Worm (Caenorhabditis elegans) whole organism, midembryonic: Measurements from ENCODE around the gene eif-2Balpha.

Experiments
- T22C8.4 ChIP-seq: fragments of 200-800 bp; sonication (Bioruptor generic); IDR thresholded peaks from 2 replicates; pipeline ENCODE4 v1.3.6; 2022; ENCODE audit warnings: missing genetic modification characterization, missing compliant biosample characterization
- cog-1 ChIP-seq: sonication (generic microtip); optimal IDR thresholded peaks from 2 replicates; lab custom pipeline; 2016; ENCODE audit warnings: missing genetic modification characterization, missing compliant biosample characterization
- flt-1 ChIP-seq: fragments of 200-800 bp; sonication (Bioruptor generic); IDR thresholded peaks from 2 replicates; pipeline ENCODE4 v1.3.6; 2022; ENCODE audit warnings: missing genetic modification characterization, missing compliant biosample characterization
- klf-2 ChIP-seq: fragments of 200-800 bp; sonication (Bioruptor generic); conservative IDR thresholded peaks from 2 replicates; pipeline ENCODE4 v1.3.6; 2022; ENCODE audit warnings: missing genetic modification reagents, missing genetic modification characterization, missing compliant biosample characterization
- med-1 ChIP-seq: sonication (generic microtip); optimal IDR thresholded peaks from 2 replicates; lab custom pipeline; 2017; ENCODE audit warnings: missing genetic modification characterization, mild to moderate bottlenecking, missing compliant biosample characterization, antibody characterized with exemption, missing genetic modification reagents; ENCODE audit not compliant: insufficient read depth
- ref-1 ChIP-seq: fragments of 200-800 bp; sonication (Bioruptor generic); conservative IDR thresholded peaks from 2 replicates; pipeline ENCODE4 v1.3.6; 2022; ENCODE audit warnings: missing genetic modification reagents, missing genetic modification characterization, missing compliant biosample characterization
- tab-1 ChIP-seq: fragments of 200-800 bp; sonication (Bioruptor generic); IDR thresholded peaks from 2 replicates; pipeline ENCODE4 v1.3.6; 2022; ENCODE audit warnings: missing genetic modification characterization, missing compliant biosample characterization
- ztf-23 ChIP-seq: fragments of 200-800 bp; sonication (Bioruptor generic); IDR thresholded peaks from 2 replicates; pipeline ENCODE4 v1.3.6; 2022; ENCODE audit warnings: missing genetic modification reagents, missing genetic modification characterization, missing compliant biosample characterization
- ztf-29 ChIP-seq: fragments of 200-800 bp; sonication (Bioruptor generic); IDR thresholded peaks from 2 replicates; pipeline ENCODE4 v1.3.6; 2022; ENCODE audit warnings: missing genetic modification reagents, missing genetic modification characterization, missing compliant biosample characterization

Gene eif-2Balpha

ce11 chrIII:9563235-9563634, 20.3 kb downstream of the eif-2Balpha start, which contains the start of gene C48B4.9:
C48B4.9 (minus strand) TSS chrIII:9563335.
- no peak for TF ChIP-seq klf-2 (GFP tag; lab: Robert Waterston, UW)
- no peak for TF ChIP-seq flt-1
- TF ChIP-seq ref-1: no peak
- TF ChIP-seq med-1 (GFP tag; lab: Kevin White, UChicago): no peak
- TF ChIP-seq cog-1 (tag; lab: Kevin White, UChicago): no peak
- TF ChIP-seq ztf-29: no peak

ce11 chrIII:9564410-9564809, 21.5 kb downstream of the eif-2Balpha start, which contains the start of gene C48B4.10:
C48B4.10 (minus strand) TSS chrIII:9564510.
- TF ChIP-seq cog-1 (tag; lab: Kevin White, UChicago): no peak
- TF ChIP-seq ztf-29: no peak
- no peak for TF ChIP-seq flt-1
- TF ChIP-seq tab-1: no peak
- no peak for TF ChIP-seq ztf-23
- no peak for TF ChIP-seq ref-1
- TF ChIP-seq med-1 (GFP tag; lab: Kevin White, UChicago): no peak

- no peak for TF ChIP-seq ref-1
- no peak for TF ChIP-seq tab-1
- no peak for TF ChIP-seq klf-2 (GFP tag; lab: Robert Waterston, UW)
- TF ChIP-seq med-1 (GFP tag; lab: Kevin White, UChicago): no peak
- no peak for TF ChIP-seq T22C8.4
Measured at ce11 chrIII:9565973-9566372, 23.1 kb downstream of the eif-2Balpha start, which contains the start of gene C48B4.11. C48B4.11 (minus strand) TSS chrIII:9566115.

- TF ChIP-seq T22C8.4: no peak
- no peak for TF ChIP-seq cog-1 (tag; lab: Kevin White, UChicago)
- TF ChIP-seq ref-1: no peak
- TF ChIP-seq klf-2 (GFP tag; lab: Robert Waterston, UW): no peak
- no peak for TF ChIP-seq ztf-23
- no peak for TF ChIP-seq flt-1
- no peak for TF ChIP-seq ztf-29
- TF ChIP-seq tab-1: no peak
- no peak for TF ChIP-seq med-1 (GFP tag; lab: Kevin White, UChicago)
Measured at ce11 chrIII:9568451-9568850, 25.5 kb downstream of the eif-2Balpha start, which contains the start of gene C48B4.13. C48B4.13 (plus strand) TSS chrIII:9568751.

ce11 chrIII:9570869-9571268, 27.9 kb downstream of the eif-2Balpha start:
- TF ChIP-seq ref-1 (no peak), ztf-29 (no peak), med-1 (GFP tag; lab: Kevin White, UChicago) (no peak), ztf-23 (no peak), cog-1 (tag; lab: Kevin White, UChicago) (no peak), klf-2 (GFP tag; lab: Robert Waterston, UW) (no peak), tab-1 (no peak), flt-1 (no peak), T22C8.4 (no peak)

DNA sequence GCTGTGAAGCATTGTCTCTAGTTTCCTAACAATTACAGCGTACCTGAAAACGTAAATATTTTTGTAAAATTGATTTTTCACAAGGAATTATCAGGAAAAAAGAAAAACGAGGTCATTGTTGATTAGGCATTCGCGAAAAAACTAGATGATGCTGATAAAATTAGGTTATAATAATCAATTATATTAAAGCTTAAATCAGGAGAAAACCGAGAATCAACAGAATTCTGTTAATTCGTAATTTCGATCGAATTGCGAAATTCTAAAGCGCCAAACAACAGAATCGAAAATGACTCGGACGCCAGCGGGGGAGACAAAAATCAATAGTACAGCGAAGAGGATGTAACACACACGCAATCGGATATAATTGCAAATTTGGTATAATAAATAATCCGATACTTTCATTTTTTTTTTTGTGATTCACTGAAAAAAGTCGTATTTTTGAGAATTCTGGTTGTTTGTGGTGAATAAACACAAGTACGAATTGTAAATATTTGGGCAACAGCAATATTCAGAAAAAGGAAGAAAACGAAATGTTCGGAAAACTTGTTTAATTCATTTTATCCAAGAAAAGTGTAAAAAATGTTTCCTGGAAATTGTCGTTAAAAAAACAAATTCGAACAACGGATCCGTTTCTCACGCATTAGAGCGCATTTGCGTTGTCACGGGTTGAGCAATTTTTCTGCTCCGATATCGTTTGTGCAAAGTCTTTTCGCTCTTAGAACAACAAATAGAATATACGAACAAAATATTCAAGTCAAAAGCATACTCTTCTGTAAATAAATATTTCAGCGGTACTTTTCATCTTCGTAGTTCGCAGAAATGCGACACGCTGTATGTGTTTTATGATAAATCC, 37.3 kb downstream of the eif-2Balpha start, which contains the start of gene ced-7:
Gene ced-7 (minus strand): TSS at position 51 of the 853 bp plus-strand sequence.
- TF ChIP-seq tab-1: no peak

ce11 chrIII:9582240-9582639, 39.3 kb downstream of the eif-2Balpha start, which contains the start of gene C48B4.3:
C48B4.3 (minus strand) TSS chrIII:9582388.
- no peak for TF ChIP-seq T22C8.4
- TF ChIP-seq tab-1: no peak
- no peak for TF ChIP-seq cog-1 (tag; lab: Kevin White, UChicago)
- no peak for TF ChIP-seq ztf-29
- no peak for TF ChIP-seq ztf-23
- TF ChIP-seq klf-2 (GFP tag; lab: Robert Waterston, UW): no peak
- TF ChIP-seq med-1 (GFP tag; lab: Kevin White, UChicago): no peak
- no peak for TF ChIP-seq ref-1
- TF ChIP-seq flt-1: no peak

ce11 chrIII:9583224-9583623, 40.3 kb downstream of the eif-2Balpha start:
- TF ChIP-seq T22C8.4 (no peak), ztf-23 (no peak), ztf-29 (no peak), klf-2 (GFP tag; lab: Robert Waterston, UW) (no peak), ref-1 (no peak), tab-1 (no peak)

ce11 chrIII:9585314-9585713, 42.4 kb downstream of the eif-2Balpha start:
- TF ChIP-seq ztf-29 (no peak), flt-1 (no peak), cog-1 (tag; lab: Kevin White, UChicago) (no peak), ref-1 (no peak), ztf-23 (no peak), tab-1 (no peak), klf-2 (GFP tag; lab: Robert Waterston, UW) (no peak), T22C8.4 (no peak), med-1 (GFP tag; lab: Kevin White, UChicago) (no peak)

DNA sequence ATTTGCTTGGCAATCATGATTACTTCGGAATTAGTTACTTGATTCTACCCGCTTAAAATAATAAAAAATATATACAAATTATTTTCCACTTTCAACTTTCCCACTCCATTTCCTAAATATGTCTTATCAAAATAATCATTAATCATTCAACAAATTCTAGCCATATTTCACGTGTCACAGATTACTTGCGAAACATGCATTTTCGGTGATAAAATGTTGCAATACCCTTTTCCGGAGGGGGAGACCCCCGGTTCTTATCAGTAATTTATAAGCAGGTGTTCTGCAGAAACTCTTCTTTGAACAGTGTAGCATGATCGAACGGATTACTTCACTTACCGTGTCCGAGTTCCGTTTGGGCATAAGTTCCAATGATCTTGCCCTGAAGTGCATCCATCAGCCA, 47.3 kb downstream of the eif-2Balpha start:
- no peak for TF ChIP-seq T22C8.4
- no peak for TF ChIP-seq ref-1
- no peak for TF ChIP-seq cog-1 (tag; lab: Kevin White, UChicago)

DNA sequence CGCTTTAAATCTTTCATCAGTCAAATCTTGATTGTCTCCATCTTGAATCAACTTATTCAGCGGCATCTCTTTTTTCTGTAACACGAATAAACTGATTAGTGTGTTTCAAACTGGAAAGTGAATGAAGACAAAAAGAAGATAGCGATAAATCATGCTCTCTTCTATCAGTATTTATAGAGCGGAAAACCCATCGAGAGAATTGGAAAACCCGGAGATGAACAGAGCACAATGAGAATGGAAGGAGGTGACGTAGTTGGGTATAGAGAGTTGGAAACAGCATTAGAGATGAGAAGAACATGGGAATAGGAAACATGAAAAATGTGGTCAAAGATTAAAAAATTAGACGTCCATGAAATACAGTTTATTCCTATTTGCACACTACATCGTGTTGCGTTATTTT, 49.2 kb downstream of the eif-2Balpha start, which contains the start of gene acox-1.5:
Gene acox-1.5 (minus strand): TSS at position 75 of the 400 bp plus-strand sequence.
- TF ChIP-seq tab-1 (no peak), cog-1 (tag; lab: Kevin White, UChicago) (no peak)
